Worm (Caenorhabditis elegans) whole organism, L4 larva: ENCODE measurements around the gene C29E4.15.

Experiments used
- D1046.2 ChIP-seq: fragments of 200-800 bp; sonication (Bioruptor generic); IDR thresholded peaks from 2 replicates; pipeline ENCODE4 v1.3.6; 2022; ENCODE audit warnings: missing genetic modification characterization, missing compliant biosample characterization
- F26F4.8 ChIP-seq: fragments of 200-800 bp; sonication (Bioruptor generic); conservative IDR thresholded peaks from 2 replicates; pipeline ENCODE4 v1.3.6; 2022; ENCODE audit warnings: missing genetic modification characterization, missing compliant biosample characterization
- F37D6.2 ChIP-seq: sonication (generic microtip); optimal IDR thresholded peaks from 2 replicates; lab custom pipeline; 2016; ENCODE audit warnings: mild to moderate bottlenecking, missing genetic modification characterization, missing compliant biosample characterization
- F49E8.2 ChIP-seq: sonication (generic microtip); optimal IDR thresholded peaks from 2 replicates; lab custom pipeline; 2016; ENCODE audit warnings: missing compliant biosample characterization, mild to moderate bottlenecking, missing genetic modification characterization, borderline replicate concordance
- T20F7.1 ChIP-seq: fragments of 200-800 bp; sonication (Bioruptor generic); optimal IDR thresholded peaks from 2 replicates; lab custom pipeline; 2018; ENCODE audit warnings: mild to moderate bottlenecking, missing genetic modification characterization, missing compliant biosample characterization
- Y105C5A.15 ChIP-seq: fragments of 200-800 bp; sonication (Bioruptor generic); IDR thresholded peaks from 2 replicates; pipeline ENCODE4 v1.3.6; 2022; ENCODE audit warnings: missing genetic modification characterization, missing compliant biosample characterization
- Y48G9A.11 ChIP-seq: fragments of 200-800 bp; sonication (Bioruptor generic); IDR thresholded peaks from 2 replicates; pipeline ENCODE4 v1.3.6; 2022; ENCODE audit warnings: missing genetic modification reagents, missing genetic modification characterization, missing compliant biosample characterization
- Y75B8A.6 ChIP-seq: fragments of 200-800 bp; sonication (Bioruptor generic); IDR thresholded peaks from 2 replicates; pipeline ENCODE4 v1.3.6; 2022; ENCODE audit warnings: missing genetic modification reagents, missing genetic modification characterization, missing compliant biosample characterization
- ZK337.2 ChIP-seq: fragments of 200-800 bp; sonication (Bioruptor generic); IDR thresholded peaks from 2 replicates; pipeline ENCODE4 v1.3.6; 2022; ENCODE audit warnings: missing genetic modification reagents, missing genetic modification characterization, missing compliant biosample characterization
- ZK546.5 ChIP-seq, 2 experiments: sonication (generic microtip); optimal IDR thresholded peaks; 2 replicates each; lab custom pipeline; 2017; ENCODE audit warnings: missing biosample characterization in 2 of 2, missing genetic modification characterization in 2 of 2
- aha-1 ChIP-seq: fragments of 150-350 bp; peaks from one replicate; lab custom pipeline; 2014; ENCODE audit warnings: missing biosample characterization, missing genetic modification characterization
- attf-4 ChIP-seq: sonication (generic microtip); optimal IDR thresholded peaks from 3 replicates; lab custom pipeline; 2017; ENCODE audit warnings: missing biosample characterization, missing genetic modification characterization
- ces-1 ChIP-seq: fragments of 150-350 bp; sonication (generic microtip); optimal IDR thresholded peaks from 4 replicates; lab custom pipeline; 2014; ENCODE audit warnings: missing biosample characterization, missing genetic modification reagents, missing genetic modification characterization
- ctbp-1 ChIP-seq: fragments of 200-800 bp; sonication (Bioruptor generic); IDR thresholded peaks from 2 replicates; pipeline ENCODE4 v1.3.6; 2022; ENCODE audit warnings: missing genetic modification reagents, missing genetic modification characterization, missing compliant biosample characterization
- daf-16 ChIP-seq, 3 experiments: sonication (generic microtip); optimal IDR thresholded peaks; 2 replicates each; lab custom pipeline; 2016 to 2017; ENCODE audit warnings: missing genetic modification characterization in 3 of 3, missing genetic modification reagents in 3 of 3, mild to moderate bottlenecking in 2 of 3, missing compliant biosample characterization in 2 of 3, missing biosample characterization in 1 of 3, moderate library complexity in 1 of 3
- daf-19 ChIP-seq: fragments of 200-800 bp; sonication (Bioruptor generic); conservative IDR thresholded peaks from 2 replicates; pipeline ENCODE4 v1.3.6; 2022; ENCODE audit warnings: missing genetic modification characterization, missing compliant biosample characterization
- daf-8 ChIP-seq: fragments of 200-800 bp; sonication (Bioruptor generic); IDR thresholded peaks from 2 replicates; pipeline ENCODE4 v1.3.6; 2022; ENCODE audit warnings: missing genetic modification characterization, missing compliant biosample characterization
- dmd-6 ChIP-seq: fragments of 200-800 bp; sonication (Bioruptor generic); IDR thresholded peaks from 2 replicates; pipeline ENCODE4 v1.3.6; 2022; ENCODE audit warnings: missing genetic modification reagents, missing genetic modification characterization, missing compliant biosample characterization
- dmd-9 ChIP-seq: fragments of 200-800 bp; sonication (Bioruptor generic); IDR thresholded peaks from 2 replicates; pipeline ENCODE4 v1.3.6; 2022; ENCODE audit warnings: missing genetic modification reagents, missing genetic modification characterization, missing compliant biosample characterization
- dpl-1 ChIP-seq: fragments of 150-350 bp; optimal IDR thresholded peaks from 2 replicates; lab custom pipeline; 2014; ENCODE audit warnings: missing biosample characterization, missing genetic modification reagents, missing genetic modification characterization
- duxl-1 ChIP-seq: sonication (generic microtip); optimal IDR thresholded peaks from 2 replicates; lab custom pipeline; 2016; ENCODE audit warnings: mild to moderate bottlenecking, missing genetic modification characterization, moderate library complexity, missing compliant biosample characterization; ENCODE audit not compliant: poor library complexity
- dve-1 ChIP-seq: sonication (generic microtip); optimal IDR thresholded peaks from 2 replicates; lab custom pipeline; 2017; ENCODE audit warnings: antibody characterized with exemption, mild to moderate bottlenecking, missing genetic modification characterization, missing compliant biosample characterization; ENCODE audit not compliant: insufficient read depth
- hlh-30 ChIP-seq: sonication (generic microtip); optimal IDR thresholded peaks from 2 replicates; lab custom pipeline; 2017; ENCODE audit warnings: antibody characterized with exemption, mild to moderate bottlenecking, missing genetic modification characterization, missing compliant biosample characterization; ENCODE audit not compliant: insufficient read depth
- lim-7 ChIP-seq: fragments of 200-800 bp; sonication (Bioruptor generic); IDR thresholded peaks from 2 replicates; pipeline ENCODE4 v1.3.6; 2022; ENCODE audit warnings: missing genetic modification characterization, missing compliant biosample characterization
- lin-1 ChIP-seq: fragments of 200-800 bp; sonication (Bioruptor generic); IDR thresholded peaks from 2 replicates; pipeline ENCODE4 v1.3.6; 2022; ENCODE audit warnings: missing genetic modification reagents, missing genetic modification characterization, missing compliant biosample characterization
- lin-39 ChIP-seq: fragments of 150-350 bp; optimal IDR thresholded peaks from 2 replicates; lab custom pipeline; 2014; ENCODE audit warnings: missing biosample characterization, missing genetic modification reagents, missing genetic modification characterization
- lsy-2 ChIP-seq, 2 experiments: fragments of 150-350 bp in 1 of 2; sonication (generic microtip) in 1 of 2; optimal IDR thresholded peaks; 2 replicates each; lab custom pipeline; 2014 to 2017; ENCODE audit warnings: missing biosample characterization in 2 of 2, missing genetic modification characterization in 2 of 2
- madf-5 ChIP-seq, 2 experiments: fragments of 200-800 bp; sonication (Bioruptor generic); IDR thresholded peaks; 2 replicates each; pipeline ENCODE4 v1.3.6; 2022; ENCODE audit warnings: missing compliant biosample characterization in 2 of 2, missing genetic modification characterization in 2 of 2
- mdt-29 ChIP-seq: fragments of 200-800 bp; sonication (Bioruptor generic); IDR thresholded peaks from 2 replicates; pipeline ENCODE4 v1.3.6; 2022; ENCODE audit warnings: missing genetic modification reagents, missing genetic modification characterization, missing compliant biosample characterization
- mxl-3 ChIP-seq: fragments of 200-800 bp; sonication (Bioruptor generic); optimal IDR thresholded peaks from 2 replicates; lab custom pipeline; 2018; ENCODE audit warnings: mild to moderate bottlenecking, missing genetic modification characterization, missing compliant biosample characterization
- nhr-237 ChIP-seq: sonication (generic microtip); optimal IDR thresholded peaks from 2 replicates; lab custom pipeline; 2017; ENCODE audit warnings: missing biosample characterization, missing genetic modification characterization
- nhr-25 ChIP-seq: sonication (generic microtip); optimal IDR thresholded peaks from 2 replicates; lab custom pipeline; 2017; ENCODE audit warnings: missing genetic modification characterization, mild to moderate bottlenecking, missing compliant biosample characterization, antibody characterized with exemption, moderate library complexity, borderline replicate concordance; ENCODE audit not compliant: insufficient read depth
- nhr-28 ChIP-seq: fragments of 150-350 bp; optimal IDR thresholded peaks from 2 replicates; lab custom pipeline; 2014; ENCODE audit warnings: missing biosample characterization, missing genetic modification characterization
- nhr-77 ChIP-seq: fragments of 150-350 bp; optimal IDR thresholded peaks from 2 replicates; lab custom pipeline; 2014; ENCODE audit warnings: missing biosample characterization, missing genetic modification characterization
- php-3 ChIP-seq: fragments of 200-800 bp; sonication (Bioruptor generic); IDR thresholded peaks from 2 replicates; pipeline ENCODE4 v1.3.6; 2022; ENCODE audit warnings: missing genetic modification reagents, missing genetic modification characterization, missing compliant biosample characterization
- pqm-1 ChIP-seq: sonication (generic microtip); optimal IDR thresholded peaks from 2 replicates; lab custom pipeline; 2017; ENCODE audit warnings: missing biosample characterization, missing genetic modification characterization
- rbr-2 ChIP-seq: sonication (generic microtip); optimal IDR thresholded peaks from 2 replicates; lab custom pipeline; 2016; ENCODE audit warnings: missing genotype, missing genetic modification characterization, missing compliant biosample characterization
- snpc-1.2 ChIP-seq: fragments of 200-800 bp; sonication (Bioruptor generic); IDR thresholded peaks from 2 replicates; pipeline ENCODE4 v1.3.6; 2022; ENCODE audit warnings: missing genetic modification reagents, missing genetic modification characterization, missing compliant biosample characterization
- spr-1 ChIP-seq: sonication (generic microtip); optimal IDR thresholded peaks from 2 replicates; lab custom pipeline; 2016; ENCODE audit warnings: mild to moderate bottlenecking, missing genetic modification characterization, missing compliant biosample characterization
- spr-3 ChIP-seq: fragments of 200-800 bp; sonication (Bioruptor generic); optimal IDR thresholded peaks from 2 replicates; lab custom pipeline; 2018; ENCODE audit warnings: mild to moderate bottlenecking, missing genetic modification characterization, missing compliant biosample characterization
- tra-1 ChIP-seq: fragments of 200-800 bp; sonication (Bioruptor generic); IDR thresholded peaks from 2 replicates; pipeline ENCODE4 v1.3.6; 2022; ENCODE audit warnings: missing genetic modification reagents, missing genetic modification characterization, missing compliant biosample characterization
- unc-39 ChIP-seq: sonication (generic microtip); optimal IDR thresholded peaks from 2 replicates; lab custom pipeline; 2017; ENCODE audit warnings: missing biosample characterization, missing genetic modification characterization
- unc-62 ChIP-seq, 3 experiments: fragments of 150-350 bp in 1 of 3; sonication (generic microtip); optimal IDR thresholded peaks in 2 of 3; peaks in 1 of 3; 1 replicate in 1 of 3; 2 replicates in 2 of 3; lab custom pipeline; 2014 to 2017; ENCODE audit warnings: missing biosample characterization in 3 of 3, missing genetic modification characterization in 3 of 3, missing genetic modification reagents in 3 of 3, missing genotype in 1 of 3
- vab-7 ChIP-seq: fragments of 200-800 bp; sonication (Bioruptor generic); IDR thresholded peaks from 2 replicates; pipeline ENCODE4 v1.3.6; 2022; ENCODE audit warnings: missing genetic modification reagents, missing genetic modification characterization, missing compliant biosample characterization
- zag-1 ChIP-seq: fragments of 150-350 bp; optimal IDR thresholded peaks from 2 replicates; lab custom pipeline; 2014; ENCODE audit warnings: missing biosample characterization, missing genetic modification characterization
- zfp-3 ChIP-seq: fragments of 200-800 bp; sonication (Bioruptor generic); conservative IDR thresholded peaks from 2 replicates; pipeline ENCODE4 v1.3.6; 2022; ENCODE audit warnings: missing genetic modification reagents, missing genetic modification characterization, missing compliant biosample characterization

C29E4.15 gene

ce11 chrIII:7933235-7933634 is 19.2 kb upstream of the C29E4.15 start, which contains the start of gene ran-2 (continued):
- no peak for TF ChIP-seq dpl-1 (GFP tag; lab: Kevin White, UChicago)

DNA sequence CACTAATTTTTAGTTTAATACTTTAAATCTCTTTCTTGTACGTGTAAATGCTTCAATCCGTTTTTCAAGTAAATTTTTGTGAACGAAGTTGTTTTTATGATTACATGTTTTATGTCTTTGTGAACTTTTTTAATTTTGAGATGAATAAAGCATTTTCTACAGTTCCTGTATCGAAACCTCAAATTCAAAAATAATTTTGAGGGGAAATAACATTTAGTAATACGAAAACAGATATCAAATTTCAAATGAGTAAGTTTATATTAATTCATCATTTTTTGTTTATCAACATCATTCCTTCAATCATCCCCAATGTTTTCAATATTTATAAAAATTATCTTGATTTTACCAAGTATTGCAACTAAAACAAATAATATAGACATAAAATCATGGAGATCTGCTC is 14.9 kb upstream of the C29E4.15 start, which contains the start of gene C29E4.10:
TSS of gene C29E4.10 (plus strand) at position 301 of the 400 bp plus-strand sequence.
- TF ChIP-seq D1046.2 (GFP tag; lab: Robert Waterston, UW): no peak
- no peak for TF ChIP-seq rbr-2 (tag; lab: Kevin White, UChicago)
- TF ChIP-seq ces-1 (GFP tag; lab: Kevin White, UChicago): no peak
- no peak for TF ChIP-seq lin-1 (GFP tag; lab: Robert Waterston, UW)
- no peak for TF ChIP-seq nhr-77 (tag; lab: Kevin White, UChicago)
- TF ChIP-seq attf-4 (tag; lab: Kevin White, UChicago): no peak
- TF ChIP-seq unc-39 (tag; lab: Kevin White, UChicago): no peak
- no peak for TF ChIP-seq F37D6.2 (tag; lab: Kevin White, UChicago)
- no peak for TF ChIP-seq madf-5 (GFP tag; IDR thresholded peaks at IDR 0.05; lab: Robert Waterston, UW)
- TF ChIP-seq nhr-237 (tag; lab: Kevin White, UChicago): no peak
- no peak for TF ChIP-seq dmd-6
- TF ChIP-seq Y105C5A.15 (GFP tag; lab: Robert Waterston, UW): no peak
- TF ChIP-seq duxl-1: no peak
- TF ChIP-seq unc-62 (GFP tag; optimal IDR thresholded peaks at IDR 0.05 in 1 of 2; lab: Kevin White, UChicago): no peak
- no peak for TF ChIP-seq unc-62 (tag; optimal IDR thresholded peaks at IDR 0.05; lab: Kevin White, UChicago)
- no peak for TF ChIP-seq mdt-29 (GFP tag; lab: Robert Waterston, UW)
- TF ChIP-seq ctbp-1 (GFP tag; lab: Robert Waterston, UW): no peak
- TF ChIP-seq vab-7 (GFP tag; lab: Robert Waterston, UW): no peak
- no peak for TF ChIP-seq lin-39 (tag; lab: Kevin White, UChicago)
- TF ChIP-seq spr-1: no peak

ce11 chrIII:7940819-7941218 is 11.6 kb upstream of the C29E4.15 start, which contains the start of gene C29E4.12:
Gene C29E4.12 (plus strand): TSS chrIII:7941151.
- TF ChIP-seq mxl-3 (GFP tag; lab: Kevin White, UChicago): no peak
- TF ChIP-seq nhr-28 (tag; lab: Kevin White, UChicago): peak; percentile 52
- peak; percentile 79 for TF ChIP-seq hlh-30
- TF ChIP-seq snpc-1.2 (GFP tag; lab: Robert Waterston, UW): no peak
- peak; percentile 99 for TF ChIP-seq T20F7.1 (GFP tag; lab: Kevin White, UChicago)
- no peak for TF ChIP-seq duxl-1
- no peak for TF ChIP-seq rbr-2 (tag; lab: Kevin White, UChicago)
- no peak for TF ChIP-seq F49E8.2 (tag; lab: Kevin White, UChicago)
- TF ChIP-seq daf-8: no peak
- no peak for TF ChIP-seq ZK546.5 (tag; optimal IDR thresholded peaks at IDR 0.05; lab: Kevin White, UChicago)
- no peak for TF ChIP-seq ctbp-1 (GFP tag; lab: Robert Waterston, UW)
- TF ChIP-seq dve-1 (tag; lab: Kevin White, UChicago): peak; percentile 26
- no peak for TF ChIP-seq lim-7 (GFP tag; lab: Robert Waterston, UW)
- TF ChIP-seq nhr-25 (tag; lab: Kevin White, UChicago): peak; percentile 55
- no peak for TF ChIP-seq tra-1 (GFP tag; lab: Robert Waterston, UW)
- TF ChIP-seq F26F4.8 (GFP tag; lab: Robert Waterston, UW): no peak
- no peak for TF ChIP-seq ces-1 (GFP tag; lab: Kevin White, UChicago)
- no peak for TF ChIP-seq zag-1 (tag; lab: Kevin White, UChicago)
- no peak for TF ChIP-seq daf-19 (GFP tag; lab: Robert Waterston, UW)
- TF ChIP-seq dmd-9 (GFP tag; lab: Robert Waterston, UW): no peak
- TF ChIP-seq php-3 (GFP tag; lab: Robert Waterston, UW): no peak
- TF ChIP-seq Y48G9A.11 (GFP tag; lab: Robert Waterston, UW): peak; percentile 94
- TF ChIP-seq lin-1 (GFP tag; lab: Robert Waterston, UW): no peak
- TF ChIP-seq aha-1 (tag; lab: Kevin White, UChicago): peak; percentile 62
- TF ChIP-seq Y75B8A.6 (GFP tag; lab: Robert Waterston, UW): no peak
- no peak for TF ChIP-seq daf-16 (GFP tag; optimal IDR thresholded peaks at IDR 0.05; lab: Kevin White, UChicago)
- no peak for TF ChIP-seq daf-16 (tag; optimal IDR thresholded peaks at IDR 0.05; lab: Kevin White, UChicago)
- TF ChIP-seq mdt-29 (GFP tag; lab: Robert Waterston, UW): no peak
- TF ChIP-seq zfp-3 (GFP tag; lab: Robert Waterston, UW): no peak
- TF ChIP-seq pqm-1 (tag; lab: Kevin White, UChicago): no peak
- no peak for TF ChIP-seq ZK337.2 (GFP tag; lab: Robert Waterston, UW)
- TF ChIP-seq spr-3: no peak
- TF ChIP-seq dmd-6: no peak
- TF ChIP-seq lsy-2 (tag; optimal IDR thresholded peaks at IDR 0.05; lab: Kevin White, UChicago): peak in 1 of 2 experiments; percentile 83
